Worm (Caenorhabditis elegans) whole organism, late embryonic: ENCODE measurements around the gene fzy-1.
"Not testable (repeated sequence)": the region's sequence is repeated elsewhere in the genome, so short reads cannot be mapped to it uniquely, and the experiment has no call there.

Experiments used
- C38D4.7 ChIP-seq: fragments of 200-800 bp; sonication (Bioruptor generic); optimal IDR thresholded peaks from 2 replicates; lab custom pipeline; 2018; ENCODE audit warnings: mild to moderate bottlenecking, missing genetic modification characterization, moderate library complexity, missing compliant biosample characterization
- K02D7.2 ChIP-seq: sonication (generic microtip); optimal IDR thresholded peaks from 2 replicates; lab custom pipeline; 2017; ENCODE audit warnings: mild to moderate bottlenecking, missing genetic modification characterization, missing compliant biosample characterization
- ama-1 ChIP-seq: fragments of 150-350 bp; optimal IDR thresholded peaks from 2 replicates; lab custom pipeline; 2014
- ceh-14 ChIP-seq: sonication (generic microtip); optimal IDR thresholded peaks from 2 replicates; lab custom pipeline; 2016; ENCODE audit warnings: missing genotype, missing genetic modification characterization, missing compliant biosample characterization
- ceh-31 ChIP-seq: sonication (generic microtip); optimal IDR thresholded peaks from 2 replicates; lab custom pipeline; 2016; ENCODE audit warnings: missing genetic modification characterization, missing compliant biosample characterization
- dve-1 ChIP-seq: sonication (generic microtip); optimal IDR thresholded peaks from 2 replicates; lab custom pipeline; 2017; ENCODE audit warnings: antibody characterized with exemption, mild to moderate bottlenecking, missing genetic modification characterization, missing compliant biosample characterization
- lin-11 ChIP-seq: fragments of 200-800 bp; sonication (Bioruptor generic); optimal IDR thresholded peaks from 2 replicates; lab custom pipeline; 2018; ENCODE audit warnings: mild to moderate bottlenecking, missing genetic modification characterization, missing compliant biosample characterization
- nhr-11 ChIP-seq: fragments of 150-350 bp; optimal IDR thresholded peaks from 2 replicates; lab custom pipeline; 2014; ENCODE audit warnings: missing biosample characterization, missing genetic modification characterization
- sox-4 ChIP-seq: sonication (generic microtip); optimal IDR thresholded peaks from 2 replicates; lab custom pipeline; 2017; ENCODE audit warnings: mild to moderate bottlenecking, missing genetic modification characterization, inconsistent platforms, missing compliant biosample characterization
- tbx-2 ChIP-seq: sonication (generic microtip); optimal IDR thresholded peaks from 2 replicates; lab custom pipeline; 2016; ENCODE audit warnings: missing genetic modification characterization, missing compliant biosample characterization

ce11 chrII:5534939-5535338 is 34.4 kb downstream of the fzy-1 start, which contains the start of gene hlh-25:
- not testable (repeated sequence) for TF ChIP-seq dve-1 (tag; lab: Kevin White, UChicago); C38D4.7 (GFP tag; lab: Kevin White, UChicago); ceh-14 (tag; lab: Kevin White, UChicago); nhr-11 (tag; lab: Kevin White, UChicago); ceh-31; K02D7.2 (tag; lab: Kevin White, UChicago); sox-4 (tag; lab: Kevin White, UChicago); lin-11 (tag; lab: Kevin White, UChicago); tbx-2 (tag; lab: Kevin White, UChicago); ama-1
